Fruit fly (Drosophila melanogaster) whole organism, pupa: ENCODE measurements around the gene CG31955.

Experiments used
- CG32121 ChIP-seq: fragments of 200-800 bp; sonication (Bioruptor generic); IDR thresholded peaks from 2 replicates; pipeline ENCODE4 v1.3.6; 2022; ENCODE audit warnings: missing biosample characterization, missing genetic modification characterization
- CG34367 ChIP-seq: fragments of 200-800 bp; sonication (Bioruptor generic); optimal IDR thresholded peaks from 2 replicates; lab custom pipeline; 2018; ENCODE audit warnings: missing biosample characterization, mild to moderate bottlenecking, missing genetic modification characterization
- CG8159 ChIP-seq: fragments of 200-800 bp; sonication (Bioruptor generic); optimal IDR thresholded peaks from 3 replicates; lab custom pipeline; 2018; ENCODE audit warnings: missing biosample characterization, mild to moderate bottlenecking, missing genetic modification characterization, moderate library complexity
- EcR ChIP-seq: fragments of 200-800 bp; sonication (Bioruptor generic); optimal IDR thresholded peaks from 3 replicates; lab custom pipeline; 2019; ENCODE audit warnings: missing biosample characterization, missing genetic modification characterization, mild to moderate bottlenecking, moderate library complexity, missing genetic modification reagents

DNA sequence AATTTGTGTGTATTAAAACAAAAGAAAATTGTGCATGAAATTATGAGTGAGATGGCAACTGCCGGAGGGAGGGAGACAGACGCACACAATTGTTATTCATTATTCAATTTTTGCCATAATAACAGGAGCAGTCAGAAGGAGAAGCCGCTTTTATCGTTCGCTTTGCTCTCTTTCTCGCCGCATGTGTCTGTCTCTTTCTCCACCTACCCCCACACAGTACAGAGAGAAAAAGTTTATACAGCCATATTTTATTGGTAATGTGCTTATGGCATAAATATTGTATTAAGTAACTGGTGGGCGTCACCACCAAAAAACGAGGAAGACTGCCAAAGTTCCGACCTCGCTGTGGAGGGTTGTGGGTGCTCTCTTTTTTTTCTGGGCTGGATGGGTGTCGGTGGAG lies 30.4 kb downstream of the CG31955 start:
- TF ChIP-seq EcR (GFP tag; lab: Kevin White, UChicago) (no peak), CG34367 (tag; lab: Kevin White, UChicago) (no peak), CG8159 (tag; lab: Kevin White, UChicago) (no peak), CG32121 (GFP tag; lab: Robert Waterston, UW) (no peak)
